Fruit fly (Drosophila melanogaster) whole organism, embryonic: Measurements from ENCODE around the gene Zasp66.

Experiments used
- Abd-B ChIP-seq: fragments of 200-800 bp; sonication (Bioruptor generic); optimal IDR thresholded peaks from 2 replicates; lab custom pipeline; 2018; ENCODE audit warnings: missing biosample characterization, mild to moderate bottlenecking, missing genetic modification characterization, moderate library complexity
- CG1024 ChIP-seq: fragments of 200-800 bp; sonication (Bioruptor generic); IDR thresholded peaks from 2 replicates; pipeline ENCODE4 v1.3.6; 2022; ENCODE audit warnings: missing biosample characterization, missing genetic modification characterization
- CG11085 ChIP-seq: fragments of 200-800 bp; sonication (Bioruptor generic); IDR thresholded peaks from 2 replicates; pipeline ENCODE4 v1.3.6; 2022; ENCODE audit warnings: missing biosample characterization, missing genetic modification characterization
- CG13775 ChIP-seq: fragments of 200-800 bp; sonication (Bioruptor generic); optimal IDR thresholded peaks from 3 replicates; lab custom pipeline; 2017; ENCODE audit warnings: missing biosample characterization, mild to moderate bottlenecking, missing genetic modification characterization
- CG14014 ChIP-seq: fragments of 200-800 bp; sonication (Bioruptor generic); IDR thresholded peaks from 2 replicates; pipeline ENCODE4 v1.3.6; 2022; ENCODE audit warnings: missing biosample characterization, missing genetic modification characterization
- CG15011 ChIP-seq: fragments of 200-800 bp; sonication (Bioruptor generic); optimal IDR thresholded peaks from 3 replicates; lab custom pipeline; 2018; ENCODE audit warnings: missing biosample characterization, mild to moderate bottlenecking, missing genetic modification characterization
- CG15514 ChIP-seq: fragments of 200-800 bp; sonication (Bioruptor generic); optimal IDR thresholded peaks from 3 replicates; lab custom pipeline; 2017; ENCODE audit warnings: missing biosample characterization, missing genetic modification characterization, mild to moderate bottlenecking, moderate library complexity, missing genetic modification reagents
- CG3407 ChIP-seq: fragments of 200-800 bp; sonication (Bioruptor generic); optimal IDR thresholded peaks from 2 replicates; lab custom pipeline; 2018; ENCODE audit warnings: missing biosample characterization, mild to moderate bottlenecking, missing genetic modification characterization
- CG3726 ChIP-seq: fragments of 200-800 bp; sonication (Bioruptor generic); IDR thresholded peaks from 3 replicates; pipeline ENCODE4, ENCODE4 v1.3.6; 2022; ENCODE audit warnings: missing biosample characterization, missing genetic modification characterization
- CG4282 ChIP-seq: fragments of 200-800 bp; sonication (Bioruptor generic); optimal IDR thresholded peaks from 2 replicates; lab custom pipeline; 2016; ENCODE audit warnings: missing biosample characterization, missing genetic modification characterization
- CG5245 ChIP-seq: fragments of 200-800 bp; sonication (Bioruptor generic); optimal IDR thresholded peaks from 3 replicates; lab custom pipeline; 2016; ENCODE audit warnings: missing biosample characterization, missing genetic modification characterization
- CG6654 ChIP-seq: fragments of 200-800 bp; sonication (Bioruptor generic); optimal IDR thresholded peaks from 2 replicates; lab custom pipeline; 2017; ENCODE audit warnings: missing biosample characterization, mild to moderate bottlenecking, missing genetic modification characterization
- CG7556 ChIP-seq: fragments of 200-800 bp; sonication (Bioruptor generic); optimal IDR thresholded peaks from 2 replicates; lab custom pipeline; 2017; ENCODE audit warnings: missing biosample characterization, mild to moderate bottlenecking, missing genetic modification characterization
- CG8924 ChIP-seq: fragments of 200-800 bp; optimal IDR thresholded peaks from 3 replicates; lab custom pipeline; 2019; ENCODE audit warnings: missing biosample characterization, mild to moderate bottlenecking, missing genetic modification characterization, moderate library complexity
- CG9876 ChIP-seq: fragments of 200-800 bp; sonication (Bioruptor generic); optimal IDR thresholded peaks from 2 replicates; lab custom pipeline; 2016; ENCODE audit warnings: missing biosample characterization, missing genetic modification characterization
- CTCF ChIP-seq: fragments of 200-800 bp; sonication (Bioruptor generic); optimal IDR thresholded peaks from 2 replicates; lab custom pipeline; 2017; ENCODE audit warnings: missing biosample characterization, mild to moderate bottlenecking, missing genetic modification characterization, moderate library complexity
- Chrac-16 ChIP-seq: fragments of 200-800 bp; sonication (Bioruptor generic); optimal IDR thresholded peaks from 3 replicates; lab custom pipeline; 2016; ENCODE audit warnings: missing biosample characterization, missing genetic modification characterization
- Dad ChIP-seq: fragments of 200-800 bp; sonication (Bioruptor generic); optimal IDR thresholded peaks from 3 replicates; lab custom pipeline; 2016; ENCODE audit warnings: missing biosample characterization, missing genetic modification characterization
- Eip74EF ChIP-seq, 2 experiments: fragments of 200-800 bp in 1 of 2; fragments of >200 bp in 1 of 2; sonication (Bioruptor generic) in 1 of 2; optimal IDR thresholded peaks; 2 replicates each; lab custom pipeline; 2017 to 2019; ENCODE audit warnings: missing biosample characterization in 2 of 2, missing genetic modification characterization in 2 of 2, mild to moderate bottlenecking in 1 of 2, moderate library complexity in 1 of 2
- Ets97D ChIP-seq: fragments of 200-800 bp; sonication (Bioruptor generic); optimal IDR thresholded peaks from 3 replicates; lab custom pipeline; 2016; ENCODE audit warnings: missing biosample characterization, missing genetic modification characterization
- Gsc ChIP-seq: fragments of 200-800 bp; sonication (Bioruptor generic); IDR thresholded peaks from 2 replicates; pipeline ENCODE4 v1.3.6; 2022; ENCODE audit warnings: missing biosample characterization, missing genetic modification characterization
- Gug ChIP-seq: fragments of 200-800 bp; sonication (Bioruptor generic); IDR thresholded peaks from 4 replicates; pipeline ENCODE4 v1.3.6; 2022; ENCODE audit warnings: missing biosample characterization, missing genetic modification characterization
- H15 ChIP-seq: fragments of 200-800 bp; sonication (Bioruptor generic); IDR thresholded peaks from 3 replicates; pipeline ENCODE4 v1.3.6; 2022; ENCODE audit warnings: missing biosample characterization, missing genetic modification characterization
- Hey ChIP-seq: fragments of 200-800 bp; sonication (Bioruptor generic); optimal IDR thresholded peaks from 3 replicates; lab custom pipeline; 2018; ENCODE audit warnings: missing biosample characterization, mild to moderate bottlenecking, missing genetic modification characterization
- Hmx ChIP-seq: fragments of 200-800 bp; sonication (Bioruptor generic); optimal IDR thresholded peaks from 2 replicates; lab custom pipeline; 2016; ENCODE audit warnings: missing biosample characterization, missing genetic modification characterization
- Hr78 ChIP-seq, 2 experiments: fragments of 200-800 bp in 1 of 2; fragments of >200 bp in 1 of 2; sonication (Bioruptor generic) in 1 of 2; optimal IDR thresholded peaks; 2 replicates each; lab custom pipeline; 2017 to 2019; ENCODE audit warnings: missing biosample characterization in 2 of 2, missing genetic modification characterization in 2 of 2, mild to moderate bottlenecking in 1 of 2, moderate library complexity in 1 of 2
- Lim3 ChIP-seq: fragments of 200-800 bp; sonication (Bioruptor generic); IDR thresholded peaks from 2 replicates; pipeline ENCODE4 v1.3.6; 2022; ENCODE audit warnings: missing biosample characterization, missing genetic modification characterization
- MBD-R2 ChIP-seq: fragments of 200-800 bp; sonication (Bioruptor generic); IDR thresholded peaks from 2 replicates; pipeline ENCODE4 v1.3.6; 2022; ENCODE audit warnings: missing biosample characterization, missing genetic modification characterization
- MESR4 ChIP-seq: fragments of 200-800 bp; sonication (Bioruptor generic); optimal IDR thresholded peaks from 2 replicates; lab custom pipeline; 2018; ENCODE audit warnings: missing biosample characterization, mild to moderate bottlenecking, missing genetic modification characterization, moderate library complexity
- Meics ChIP-seq: fragments of 200-800 bp; sonication (Bioruptor generic); optimal IDR thresholded peaks from 2 replicates; lab custom pipeline; 2017; ENCODE audit warnings: missing biosample characterization, mild to moderate bottlenecking, missing genetic modification characterization
- Neu2 ChIP-seq: fragments of 200-800 bp; sonication (Bioruptor generic); optimal IDR thresholded peaks from 3 replicates; lab custom pipeline; 2016; ENCODE audit warnings: missing biosample characterization, missing genetic modification characterization, borderline replicate concordance
- Spps ChIP-seq: fragments of 200-800 bp; sonication (Bioruptor generic); optimal IDR thresholded peaks from 2 replicates; lab custom pipeline; 2018; ENCODE audit warnings: missing biosample characterization, mild to moderate bottlenecking, missing genetic modification characterization
- Vsx1 ChIP-seq: fragments of 200-800 bp; sonication (Bioruptor generic); optimal IDR thresholded peaks from 2 replicates; lab custom pipeline; 2017; ENCODE audit warnings: missing biosample characterization, mild to moderate bottlenecking, missing genetic modification characterization, missing genetic modification reagents
- bigmax ChIP-seq: fragments of 200-800 bp; sonication (Bioruptor generic); optimal IDR thresholded peaks from 2 replicates; lab custom pipeline; 2018; ENCODE audit warnings: missing biosample characterization, mild to moderate bottlenecking, missing genetic modification characterization
- caup ChIP-seq: fragments of 200-800 bp; sonication (Bioruptor generic); optimal IDR thresholded peaks from 3 replicates; lab custom pipeline; 2017; ENCODE audit warnings: missing biosample characterization, mild to moderate bottlenecking, missing genetic modification characterization, moderate library complexity; ENCODE audit not compliant: severe bottlenecking
- chif ChIP-seq, 2 experiments: fragments of 200-800 bp; sonication (Bioruptor generic); optimal IDR thresholded peaks; 3 replicates each; lab custom pipeline; 2016; ENCODE audit warnings: missing biosample characterization in 2 of 2, missing genetic modification characterization in 2 of 2
- esg ChIP-seq: fragments of 200-800 bp; sonication (Bioruptor generic); conservative IDR thresholded peaks from 2 replicates; pipeline ENCODE4 v1.3.6; 2022; ENCODE audit warnings: missing biosample characterization, missing genetic modification characterization
- ewg ChIP-seq: fragments of 200-800 bp; sonication (Bioruptor generic); optimal IDR thresholded peaks from 3 replicates; lab custom pipeline; 2017; ENCODE audit warnings: mild to moderate bottlenecking, missing biosample characterization, missing genetic modification reagents, missing genetic modification characterization
- gce ChIP-seq: fragments of 200-800 bp; sonication (Bioruptor generic); IDR thresholded peaks from 3 replicates; pipeline ENCODE4 v1.3.6; 2022; ENCODE audit warnings: missing biosample characterization, missing genetic modification characterization
- gem ChIP-seq: fragments of 200-800 bp; sonication (Bioruptor generic); optimal IDR thresholded peaks from 2 replicates; lab custom pipeline; 2019; ENCODE audit warnings: missing biosample characterization, mild to moderate bottlenecking, missing genetic modification characterization, moderate library complexity
- lmd ChIP-seq: fragments of 200-800 bp; sonication (Bioruptor generic); IDR thresholded peaks from 2 replicates; pipeline ENCODE4 v1.3.6; 2022; ENCODE audit warnings: missing biosample characterization, missing genetic modification characterization
- luna ChIP-seq: fragments of 200-800 bp; sonication (Bioruptor generic); optimal IDR thresholded peaks from 2 replicates; lab custom pipeline; 2016; ENCODE audit warnings: missing biosample characterization, missing genetic modification characterization
- mirr ChIP-seq: fragments of 200-800 bp; sonication (Bioruptor generic); optimal IDR thresholded peaks from 3 replicates; lab custom pipeline; 2018; ENCODE audit warnings: missing biosample characterization, mild to moderate bottlenecking, missing genetic modification characterization
- salm ChIP-seq: fragments of 200-800 bp; sonication (Bioruptor generic); optimal IDR thresholded peaks from 2 replicates; lab custom pipeline; 2018; ENCODE audit warnings: missing biosample characterization, mild to moderate bottlenecking, missing genetic modification characterization
- schlank ChIP-seq: fragments of 200-800 bp; sonication (Bioruptor generic); optimal IDR thresholded peaks from 2 replicates; lab custom pipeline; 2018; ENCODE audit warnings: missing biosample characterization, mild to moderate bottlenecking, missing genetic modification characterization
- trem ChIP-seq: fragments of 200-800 bp; optimal IDR thresholded peaks from 3 replicates; lab custom pipeline; 2019; ENCODE audit warnings: missing biosample characterization, mild to moderate bottlenecking, missing genetic modification characterization, moderate library complexity
- vnd ChIP-seq: fragments of 200-800 bp; sonication (Bioruptor generic); IDR thresholded peaks from 3 replicates; pipeline ENCODE4 v1.3.6; 2022; ENCODE audit warnings: missing biosample characterization, missing genetic modification characterization; ENCODE audit not compliant: partially characterized antibody
- wor ChIP-seq: fragments of 200-800 bp; sonication (Bioruptor generic); IDR thresholded peaks from 2 replicates; pipeline ENCODE4 v1.3.6; 2022; ENCODE audit warnings: missing biosample characterization, missing genetic modification characterization
- yki ChIP-seq: fragments of >200 bp; optimal IDR thresholded peaks from 3 replicates; lab custom pipeline; 2018
- zfh1 ChIP-seq: fragments of 200-800 bp; sonication (Bioruptor generic); IDR thresholded peaks from 3 replicates; pipeline ENCODE4 v1.3.6; 2022; ENCODE audit warnings: missing biosample characterization, missing genetic modification characterization

Zasp66 gene

dm6 chr3L:8682551-8683375 is 58.6 kb downstream of the Zasp66 start (continued):
- TF ChIP-seq vnd (GFP tag; lab: Robert Waterston, UW), result 0 out of 3 replicates have a peak, but pooled peaks have one; percentile 35
- TF ChIP-seq caup, result no peak
- no peak for TF ChIP-seq CG8924 (tag; lab: Kevin White, UChicago)
- no peak for TF ChIP-seq Ets97D
- no peak for TF ChIP-seq schlank
- no peak for TF ChIP-seq Gsc
- no peak for TF ChIP-seq Vsx1
- TF ChIP-seq CG7556 (GFP tag; lab: Kevin White, UChicago), result no peak
- TF ChIP-seq luna, result no peak
- TF ChIP-seq Hmx (GFP tag; lab: Kevin White, UChicago), result no peak
- no peak for TF ChIP-seq MBD-R2 (GFP tag; lab: Robert Waterston, UW)
- TF ChIP-seq bigmax, result no peak
- no peak for TF ChIP-seq Chrac-16 (GFP tag; lab: Kevin White, UChicago)
- no peak for TF ChIP-seq CG1024 (GFP tag; lab: Robert Waterston, UW)
- no peak for TF ChIP-seq Meics (GFP tag; lab: Kevin White, UChicago)
- no peak for TF ChIP-seq Gug (GFP tag; lab: Robert Waterston, UW)
- TF ChIP-seq yki (lab: Kevin White, UChicago), result no peak
- no peak for TF ChIP-seq CG9876 (GFP tag; lab: Kevin White, UChicago)
- peak; percentile 17; the same call in 1 of the 2 replicates for TF ChIP-seq lmd
- no peak for TF ChIP-seq CG15011 (GFP tag; lab: Kevin White, UChicago)
- no peak for TF ChIP-seq zfh1 (GFP tag; lab: Robert Waterston, UW)
- TF ChIP-seq gem (tag; lab: Kevin White, UChicago), result peak; percentile 9
- no peak for TF ChIP-seq gce
- TF ChIP-seq wor (GFP tag; lab: Robert Waterston, UW), result no peak
- TF ChIP-seq Lim3 (GFP tag; lab: Robert Waterston, UW), result no peak
- no peak for TF ChIP-seq Eip74EF (GFP tag; optimal IDR thresholded peaks at IDR 0.05; lab: Kevin White, UChicago)
- no peak for TF ChIP-seq Dad (GFP tag; lab: Kevin White, UChicago)
- no peak for TF ChIP-seq Spps (tag; lab: Kevin White, UChicago)
- no peak for TF ChIP-seq CG15514 (GFP tag; lab: Kevin White, UChicago)
- TF ChIP-seq Abd-B (GFP tag; lab: Kevin White, UChicago), result no peak
- no peak for TF ChIP-seq esg (GFP tag; lab: Robert Waterston, UW)
- peak; percentile 72 for TF ChIP-seq Hey (tag; lab: Kevin White, UChicago)
- no peak for TF ChIP-seq MESR4
- TF ChIP-seq salm (tag; lab: Kevin White, UChicago), result no peak
- TF ChIP-seq CG11085 (GFP tag; lab: Robert Waterston, UW), result no peak
- TF ChIP-seq CG13775 (GFP tag; lab: Kevin White, UChicago), result no peak
- no peak for TF ChIP-seq trem (tag; lab: Kevin White, UChicago)
- TF ChIP-seq CG3407 (GFP tag; lab: Kevin White, UChicago), result no peak
- peak; percentile 17 for TF ChIP-seq mirr
- TF ChIP-seq CG4282, result no peak
- no peak for TF ChIP-seq ewg (GFP tag; lab: Kevin White, UChicago)
- TF ChIP-seq H15 (GFP tag; lab: Robert Waterston, UW), result no peak
- TF ChIP-seq Hr78 (GFP tag; optimal IDR thresholded peaks at IDR 0.05; lab: Kevin White, UChicago), result no peak
- no peak for TF ChIP-seq CTCF
- TF ChIP-seq chif (GFP tag; optimal IDR thresholded peaks at IDR 0.05; lab: Kevin White, UChicago), result no peak
- no peak for TF ChIP-seq Neu2 (GFP tag; lab: Kevin White, UChicago)
- no peak for TF ChIP-seq CG5245 (GFP tag; lab: Kevin White, UChicago)
- no peak for TF ChIP-seq CG3726 (GFP tag; lab: Robert Waterston, UW)
- no peak for TF ChIP-seq CG6654
- no peak for TF ChIP-seq CG14014 (GFP tag; lab: Robert Waterston, UW)
